Worm (Caenorhabditis elegans) whole organism, L3 larva: Measurements from ENCODE around the gene Y69E1A.3.
"Not testable (repeated sequence)": the region's sequence is repeated elsewhere in the genome, so short reads cannot be mapped to it uniquely, and the experiment has no call there.

Experiments
- R02D3.7 ChIP-seq: fragments of 150-350 bp; optimal IDR thresholded peaks from 2 replicates; lab custom pipeline; 2014; ENCODE audit warnings: missing biosample characterization, missing genetic modification characterization
- ZK546.5 ChIP-seq: sonication (generic microtip); optimal IDR thresholded peaks from 2 replicates; lab custom pipeline; 2017; ENCODE audit warnings: missing biosample characterization, missing genetic modification characterization
- aly-2 ChIP-seq: fragments of 150-350 bp; optimal IDR thresholded peaks from 2 replicates; lab custom pipeline; 2014; ENCODE audit warnings: missing biosample characterization, missing genetic modification characterization
- ama-1 ChIP-seq: fragments of 150-350 bp; optimal IDR thresholded peaks from 2 replicates; lab custom pipeline; 2018
- ceh-16 ChIP-seq: sonication (generic microtip); optimal IDR thresholded peaks from 2 replicates; lab custom pipeline; 2017; ENCODE audit warnings: missing biosample characterization, missing genetic modification characterization
- ceh-9 ChIP-seq: sonication (generic microtip); optimal IDR thresholded peaks from 2 replicates; lab custom pipeline; 2018; ENCODE audit warnings: missing biosample characterization, missing genetic modification characterization
- egl-27 ChIP-seq: sonication (generic microtip); optimal IDR thresholded peaks from 4 replicates; lab custom pipeline; 2017; ENCODE audit warnings: missing biosample characterization, missing genetic modification reagents, missing genetic modification characterization
- egl-5 ChIP-seq: fragments of 150-350 bp; optimal IDR thresholded peaks from 2 replicates; lab custom pipeline; 2017; ENCODE audit warnings: missing biosample characterization, missing genetic modification reagents, missing genetic modification characterization, inconsistent platforms
- elt-1 ChIP-seq: fragments of 150-350 bp; optimal IDR thresholded peaks from 2 replicates; lab custom pipeline; 2014; ENCODE audit warnings: missing biosample characterization, missing genetic modification characterization
- elt-2 ChIP-seq: sonication (generic microtip); optimal IDR thresholded peaks from 2 replicates; lab custom pipeline; 2016; ENCODE audit warnings: missing genetic modification reagents, mild to moderate bottlenecking, missing genetic modification characterization, missing compliant biosample characterization
- elt-3 ChIP-seq, 3 experiments: fragments of 150-350 bp in 1 of 3; sonication (generic microtip) in 2 of 3; optimal IDR thresholded peaks; 2 replicates in 2 of 3; 4 replicates in 1 of 3; lab custom pipeline; 2014 to 2017; ENCODE audit warnings: missing biosample characterization in 3 of 3, missing genetic modification characterization in 3 of 3
- fkh-2 ChIP-seq: fragments of 150-350 bp; optimal IDR thresholded peaks from 2 replicates; lab custom pipeline; 2014; ENCODE audit warnings: missing biosample characterization, missing genetic modification reagents, missing genetic modification characterization
- fos-1 ChIP-seq: fragments of 150-350 bp; optimal IDR thresholded peaks from 2 replicates; lab custom pipeline; 2014; ENCODE audit warnings: missing biosample characterization, missing genetic modification characterization
- lin-15B ChIP-seq: fragments of 150-350 bp; optimal IDR thresholded peaks from 2 replicates; lab custom pipeline; 2014; ENCODE audit warnings: missing biosample characterization, missing genetic modification characterization
- nhr-11 ChIP-seq: fragments of 150-350 bp; optimal IDR thresholded peaks from 2 replicates; lab custom pipeline; 2014; ENCODE audit warnings: missing biosample characterization, missing genetic modification characterization
- nhr-23 ChIP-seq: fragments of 150-350 bp; optimal IDR thresholded peaks from 2 replicates; lab custom pipeline; 2014; ENCODE audit warnings: missing biosample characterization, missing genetic modification reagents, missing genetic modification characterization
- nhr-25 ChIP-seq: sonication (generic microtip); optimal IDR thresholded peaks from 2 replicates; lab custom pipeline; 2017; ENCODE audit warnings: missing biosample characterization, missing genetic modification characterization
- nhr-28 ChIP-seq: fragments of 150-350 bp; optimal IDR thresholded peaks from 2 replicates; lab custom pipeline; 2014; ENCODE audit warnings: missing biosample characterization, missing genetic modification characterization
- nhr-43 ChIP-seq: sonication (generic microtip); optimal IDR thresholded peaks from 2 replicates; lab custom pipeline; 2016; ENCODE audit warnings: mild to moderate bottlenecking, missing genetic modification characterization, missing compliant biosample characterization; ENCODE audit not compliant: poor library complexity, severe bottlenecking
- nhr-67 ChIP-seq: fragments of 150-350 bp; optimal IDR thresholded peaks from 2 replicates; lab custom pipeline; 2014; ENCODE audit warnings: missing biosample characterization, missing genetic modification characterization
- nhr-76 ChIP-seq: fragments of 150-350 bp; sonication (generic microtip); optimal IDR thresholded peaks from 5 replicates; lab custom pipeline; 2014; ENCODE audit warnings: missing biosample characterization, missing genetic modification characterization
- pha-4 ChIP-seq: fragments of 150-350 bp; optimal IDR thresholded peaks from 2 replicates; lab custom pipeline; 2014; ENCODE audit warnings: missing biosample characterization, missing genetic modification reagents, missing genetic modification characterization
- pqm-1 ChIP-seq: fragments of 150-350 bp; optimal IDR thresholded peaks from 2 replicates; lab custom pipeline; 2017; ENCODE audit warnings: missing biosample characterization, missing genetic modification characterization, inconsistent platforms
- skn-1 ChIP-seq: fragments of 150-350 bp; optimal IDR thresholded peaks from 2 replicates; lab custom pipeline; 2014; ENCODE audit warnings: missing biosample characterization, missing genetic modification characterization
- snpc-4 ChIP-seq: fragments of 150-350 bp; optimal IDR thresholded peaks from 2 replicates; lab custom pipeline; 2014; ENCODE audit warnings: missing biosample characterization, missing genetic modification characterization
- tbx-2 ChIP-seq: sonication (generic microtip); optimal IDR thresholded peaks from 2 replicates; lab custom pipeline; 2016; ENCODE audit warnings: mild to moderate bottlenecking, missing genetic modification characterization, missing compliant biosample characterization
- unc-39 ChIP-seq: sonication (generic microtip); optimal IDR thresholded peaks from 4 replicates; lab custom pipeline; 2017; ENCODE audit warnings: missing biosample characterization, missing genetic modification characterization
- ztf-11 ChIP-seq: fragments of 150-350 bp; optimal IDR thresholded peaks from 2 replicates; lab custom pipeline; 2014; ENCODE audit warnings: missing biosample characterization, missing genetic modification characterization

Y69E1A.3 gene

ce11 chrIV:10948797-10949196, 3.3 kb upstream of the Y69E1A.3 start, which contains the start of gene Y69E1A.1:
Gene Y69E1A.1 (minus strand): TSS chrIV:10948897.
- TF ChIP-seq elt-2 (tag; lab: Kevin White, UChicago) (no peak), egl-5 (tag; lab: Kevin White, UChicago) (no peak), ceh-9 (tag; lab: Kevin White, UChicago) (no peak), skn-1 (tag; lab: Kevin White, UChicago) (no peak), nhr-23 (tag; lab: Kevin White, UChicago) (no peak), tbx-2 (tag; lab: Kevin White, UChicago) (no peak), fos-1 (no peak), elt-1 (no peak), nhr-67 (tag; lab: Kevin White, UChicago) (no peak)
- TF ChIP-seq, all 47 proteins: peak for 0

- no peak for TF ChIP-seq elt-2 (tag; lab: Kevin White, UChicago)
- no peak for TF ChIP-seq ceh-9 (tag; lab: Kevin White, UChicago)
- TF ChIP-seq elt-1 = no peak
- no peak for TF ChIP-seq ceh-16 (tag; lab: Kevin White, UChicago)
- TF ChIP-seq fkh-2 (tag; lab: Kevin White, UChicago) = no peak
- TF ChIP-seq nhr-11 (tag; lab: Kevin White, UChicago) = no peak
- TF ChIP-seq egl-27 (tag; lab: Kevin White, UChicago) = no peak
- no peak for TF ChIP-seq ztf-11 (tag; lab: Kevin White, UChicago)
- TF ChIP-seq aly-2 (tag; lab: Kevin White, UChicago) = no peak
- TF ChIP-seq unc-39 = no peak
These were observed 2.6 kb upstream of the Y69E1A.3 start, which contains the start of gene nsph-3.1 for ce11 chrIV:10949510-10949909. Gene nsph-3.1 (plus strand): TSS chrIV:10949810.

DNA sequence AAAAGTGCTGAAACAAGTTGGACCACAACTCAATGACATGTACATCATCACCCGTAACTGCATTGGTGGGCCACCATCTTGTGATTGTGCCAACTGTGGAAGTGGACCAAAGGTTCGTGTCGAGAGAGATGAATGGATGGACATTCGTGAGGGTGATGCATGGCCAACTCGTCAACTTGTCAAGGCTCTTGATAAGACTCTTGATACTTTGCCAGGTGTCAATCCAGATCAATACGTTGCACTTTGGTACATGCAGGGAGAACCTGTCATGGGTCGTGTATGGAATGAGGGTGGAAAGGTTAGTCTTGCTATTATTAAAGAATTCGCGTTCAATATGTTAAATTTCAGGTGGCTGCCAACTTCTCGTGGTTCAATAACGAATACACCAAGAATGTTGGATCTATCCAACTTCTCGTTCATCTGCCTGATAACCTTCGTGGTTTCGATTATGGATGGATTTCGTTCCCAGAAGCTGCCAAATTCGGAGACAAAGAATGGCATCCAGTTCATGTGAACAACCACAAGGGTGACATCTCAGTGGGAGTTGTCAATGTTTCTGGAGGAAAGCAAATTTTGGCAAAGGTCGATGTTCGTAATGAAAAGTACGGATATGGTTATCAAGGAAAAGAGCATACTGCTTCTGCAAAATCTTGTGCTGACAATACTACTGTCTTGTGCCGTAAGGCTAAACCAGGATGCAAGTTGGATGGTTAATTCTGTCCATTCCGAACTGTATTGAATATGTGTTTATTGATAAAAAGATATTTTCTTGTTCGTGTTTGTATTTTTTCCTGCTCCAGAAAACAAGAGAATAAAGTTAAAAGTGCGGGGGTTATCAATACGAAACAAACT, 1.5 kb upstream of the Y69E1A.3 start:
- no peak for TF ChIP-seq nhr-25
- TF ChIP-seq nhr-43 (tag; lab: Kevin White, UChicago) = peak; percentile 41

ce11 chrIV:10954955-10955354, 2.9 kb downstream of the Y69E1A.3 start, which contains the start of gene Y69E1A.4:
Gene Y69E1A.4 (plus strand): TSS chrIV:10955255.
- not testable (repeated sequence) for TF ChIP-seq ZK546.5 (tag; lab: Kevin White, UChicago); R02D3.7; elt-3 (tag; optimal IDR thresholded peaks at IDR 0.05; lab: Kevin White, UChicago)

DNA sequence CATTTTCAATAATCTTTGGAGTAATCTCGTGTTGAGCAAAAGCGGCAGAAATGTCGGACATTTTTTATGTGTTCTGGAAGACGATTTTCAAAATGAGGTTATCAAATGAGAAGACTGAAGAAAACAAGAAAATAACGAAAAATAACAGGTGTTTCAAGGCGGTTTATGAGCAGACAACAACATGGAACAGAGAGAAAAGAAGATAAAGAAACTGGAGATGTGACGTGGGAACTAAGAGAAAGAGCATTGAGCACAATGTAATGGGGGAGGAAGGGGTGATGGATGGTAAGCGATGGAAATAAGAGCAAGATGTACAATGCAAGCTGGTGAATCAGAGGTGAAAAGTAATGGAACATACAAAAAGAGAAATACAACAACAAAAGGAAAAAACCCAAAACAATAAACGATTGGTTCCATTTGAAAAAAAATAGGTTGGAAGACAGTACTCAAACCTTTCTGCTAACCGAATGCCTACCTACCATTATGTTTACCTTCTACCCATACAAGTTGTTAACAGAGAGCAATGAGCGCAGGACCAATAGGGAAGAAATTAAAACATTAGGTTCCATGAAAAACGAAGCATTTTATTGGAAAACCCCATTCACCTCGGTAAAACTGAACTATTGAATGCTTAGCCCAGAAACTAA, 5.6 kb downstream of the Y69E1A.3 start, which contains the start of gene Y69E1A.5:
Y69E1A.5 (minus strand) TSS at position 73 of the 647 bp plus-strand sequence.
- no peak for TF ChIP-seq ztf-11 (tag; lab: Kevin White, UChicago)
- TF ChIP-seq nhr-76 (tag; lab: Kevin White, UChicago) = no peak
- no peak for TF ChIP-seq tbx-2 (tag; lab: Kevin White, UChicago)
- no peak for TF ChIP-seq lin-15B
- no peak for TF ChIP-seq nhr-43 (tag; lab: Kevin White, UChicago)

DNA sequence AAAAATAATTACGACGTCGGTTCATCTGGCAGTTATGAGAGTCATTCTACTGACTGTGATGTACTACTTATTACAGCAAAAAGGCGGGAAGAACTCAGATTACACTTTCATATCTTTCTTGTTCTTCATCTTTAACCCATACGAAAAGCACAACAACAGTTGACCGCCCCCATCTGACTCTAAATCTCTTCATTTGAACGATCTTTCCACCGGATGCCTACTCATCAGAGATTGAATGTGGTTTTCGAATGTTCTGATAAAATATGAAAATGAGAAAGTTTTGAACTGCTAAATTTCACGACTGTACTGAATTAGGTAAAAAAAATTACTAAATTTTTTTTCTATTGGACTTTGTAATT, 6.1 kb downstream of the Y69E1A.3 start, which contains the start of gene sri-19:
sri-19 (plus strand) TSS at position 143 of the 359 bp plus-strand sequence.
- TF ChIP-seq nhr-76 (tag; lab: Kevin White, UChicago) = no peak

ce11 chrIV:10964688-10965087, 12.6 kb downstream of the Y69E1A.3 start:
- TF ChIP-seq snpc-4 (tag; lab: Kevin White, UChicago) (no peak), elt-2 (tag; lab: Kevin White, UChicago) (peak; percentile 69), ama-1 (lab: Kevin White, UChicago) (no peak), ceh-9 (tag; lab: Kevin White, UChicago) (no peak), nhr-28 (tag; lab: Kevin White, UChicago) (no peak), pha-4 (tag; lab: Kevin White, UChicago) (peak; percentile 24), pqm-1 (tag; lab: Kevin White, UChicago) (peak; percentile 45)
